Worm (Caenorhabditis elegans): ENCODE measurements around the gene srh-298.

Gene srh-298

DNA sequence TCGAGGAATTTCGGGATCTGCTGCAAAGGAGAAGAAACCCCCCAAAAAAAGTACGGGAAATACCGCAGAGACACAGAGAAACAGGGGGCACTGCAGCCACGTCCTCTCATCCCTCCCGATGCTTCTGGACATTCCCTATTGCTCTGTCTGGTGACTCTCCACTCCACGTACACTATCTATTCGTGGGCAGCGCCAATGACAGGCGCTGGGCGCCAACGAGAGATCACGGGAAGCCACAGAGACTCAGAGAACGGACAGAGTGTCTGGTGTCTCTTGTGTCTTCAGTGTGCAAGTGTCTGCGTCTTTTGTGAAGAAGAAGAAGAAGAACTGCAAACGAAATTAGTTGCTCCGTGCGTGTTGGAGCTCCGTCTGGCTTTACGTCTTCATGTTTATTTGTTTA lies 39.2 kb downstream of the srh-298 start (continued):
- no peak for TF ChIP-seq nhr-76 (tag; optimal IDR thresholded peaks at IDR 0.05)
- peak; percentile 64 for TF ChIP-seq mef-2 (tag; optimal IDR thresholded peaks at IDR 0.05)
- no peak for TF ChIP-seq vab-15 (tag; optimal IDR thresholded peaks at IDR 0.05)
- peak; percentile 13 for TF ChIP-seq blmp-1 (tag; optimal IDR thresholded peaks at IDR 0.05)
- TF ChIP-seq nhr-84 (tag; optimal IDR thresholded peaks at IDR 0.05) = no peak
- no peak for TF ChIP-seq ceh-63 (GFP tag; optimal IDR thresholded peaks at IDR 0.05)
- peak; percentile 82 for TF ChIP-seq nhr-20 (tag; optimal IDR thresholded peaks at IDR 0.05)
- TF ChIP-seq mab-9 (GFP tag; IDR thresholded peaks at IDR 0.05) = no peak
- no peak for TF ChIP-seq zag-1 (tag; optimal IDR thresholded peaks at IDR 0.05)
- peak; percentile 81 for TF ChIP-seq egl-13 (tag; optimal IDR thresholded peaks at IDR 0.05)
- peak; percentile 91 for TF ChIP-seq swsn-7 (tag; optimal IDR thresholded peaks at IDR 0.05)
- TF ChIP-seq unc-86 (tag; optimal IDR thresholded peaks at IDR 0.05) = peak; percentile 89
- TF ChIP-seq nhr-19 (GFP tag; conservative IDR thresholded peaks at IDR 0.05) = peak; percentile 75
- no peak for TF ChIP-seq efl-3 (GFP tag; optimal IDR thresholded peaks at IDR 0.05)
- TF ChIP-seq fkh-8 (tag; optimal IDR thresholded peaks at IDR 0.05) = peak; percentile 93
- TF ChIP-seq fos-1 (tag; optimal IDR thresholded peaks at IDR 0.05) = peak; percentile 78
- peak; percentile 61 for TF ChIP-seq isw-1 (GFP tag; IDR thresholded peaks at IDR 0.05)
- TF ChIP-seq elt-3 (tag; optimal IDR thresholded peaks at IDR 0.05) = peak in 1 of 6 experiments; percentile 55
- no peak for TF ChIP-seq aha-1 (tag; optimal IDR thresholded peaks at IDR 0.05)
- peak; percentile 26 for TF ChIP-seq zip-4 (GFP tag; optimal IDR thresholded peaks at IDR 0.05)
- peak; percentile 59 for TF ChIP-seq pax-3 (tag; optimal IDR thresholded peaks at IDR 0.05)
- TF ChIP-seq C34B4.2 (tag; optimal IDR thresholded peaks at IDR 0.05) = no peak
- no peak for TF ChIP-seq ceh-90 (tag; optimal IDR thresholded peaks at IDR 0.05)
- TF ChIP-seq sptf-1 (tag; optimal IDR thresholded peaks at IDR 0.05) = no peak
- no peak for TF ChIP-seq rnt-1 (tag; optimal IDR thresholded peaks at IDR 0.05)
- peak; percentile 43 to 68 for TF ChIP-seq mdl-1 (tag; optimal IDR thresholded peaks at IDR 0.05)
- peak; percentile 62 for TF ChIP-seq lin-15B (tag; optimal IDR thresholded peaks at IDR 0.05)
- TF ChIP-seq ztf-11 (tag; optimal IDR thresholded peaks at IDR 0.05) = peak in 1 of 2 experiments; percentile 44
- TF ChIP-seq ztf-4 (tag; optimal IDR thresholded peaks at IDR 0.05) = peak; percentile 86
- TF ChIP-seq mep-1 (tag; optimal IDR thresholded peaks at IDR 0.05) = peak; percentile 84
- peak; percentile 74 for TF ChIP-seq nhr-77 (tag; optimal IDR thresholded peaks at IDR 0.05)
- peak; percentile 63 for TF ChIP-seq nhr-90 (tag; optimal IDR thresholded peaks at IDR 0.05; ENCODE audit: poor library complexity)
- TF ChIP-seq pag-3 (tag; optimal IDR thresholded peaks at IDR 0.05; ENCODE audit: borderline replicate concordance, insufficient read depth) = no peak
- 0 out of 2 replicates have a peak, but pooled peaks have one; percentile 17 for TF ChIP-seq ceh-88 (GFP tag; IDR thresholded peaks at IDR 0.05)
- no peak for TF ChIP-seq tlp-1 (tag; optimal IDR thresholded peaks at IDR 0.05)
- peak; percentile 95 for TF ChIP-seq nhr-71 (tag; optimal IDR thresholded peaks at IDR 0.05)
- TF ChIP-seq dpl-1 (GFP tag; optimal IDR thresholded peaks at IDR 0.05) = peak; percentile 56 to 69 (median 66)
- TF ChIP-seq irx-1 (tag; optimal IDR thresholded peaks at IDR 0.05) = peak; percentile 63
- no peak for TF ChIP-seq hlh-4 (tag; optimal IDR thresholded peaks at IDR 0.05)
- TF ChIP-seq grh-1 (GFP tag; IDR thresholded peaks at IDR 0.05) = no peak
- TF ChIP-seq sup-37 (GFP tag; optimal IDR thresholded peaks at IDR 0.05) = peak; percentile 3
- no peak for TF ChIP-seq unc-62 (GFP tag; optimal IDR thresholded peaks at IDR 0.05)
- TF ChIP-seq C16A3.4 (tag; optimal IDR thresholded peaks at IDR 0.05) = peak; percentile 45
- peak; percentile 92 for TF ChIP-seq nhr-47 (tag; optimal IDR thresholded peaks at IDR 0.05)
- peak; percentile 80 for TF ChIP-seq nhr-237 (tag; optimal IDR thresholded peaks at IDR 0.05)
- TF ChIP-seq ama-1 (optimal IDR thresholded peaks at IDR 0.05) = peak; percentile 41
